Worm (Caenorhabditis elegans) whole organism, L4 larva: ENCODE results near the gene W02B3.4.

Experiments
- D1046.2 ChIP-seq: fragments of 200-800 bp; sonication (Bioruptor generic); IDR thresholded peaks from 2 replicates; pipeline ENCODE4 v1.3.6; 2022; ENCODE audit warnings: missing genetic modification characterization, missing compliant biosample characterization
- ama-1 ChIP-seq: fragments of 150-350 bp; optimal IDR thresholded peaks from 2 replicates; lab custom pipeline; 2014; ENCODE audit warnings: inconsistent platforms, mixed read lengths
- ceh-44 ChIP-seq: fragments of 200-800 bp; sonication (Bioruptor generic); IDR thresholded peaks from 2 replicates; pipeline ENCODE4 v1.3.6; 2022; ENCODE audit warnings: missing genetic modification reagents, missing genetic modification characterization, missing compliant biosample characterization
- ces-1 ChIP-seq: fragments of 150-350 bp; sonication (generic microtip); optimal IDR thresholded peaks from 4 replicates; lab custom pipeline; 2014; ENCODE audit warnings: missing biosample characterization, missing genetic modification reagents, missing genetic modification characterization
- gei-8 ChIP-seq: fragments of 200-800 bp; sonication (Bioruptor generic); optimal IDR thresholded peaks from 2 replicates; lab custom pipeline; 2018; ENCODE audit warnings: mild to moderate bottlenecking, missing genetic modification characterization, missing compliant biosample characterization
- lin-39 ChIP-seq: fragments of 150-350 bp; optimal IDR thresholded peaks from 2 replicates; lab custom pipeline; 2014; ENCODE audit warnings: missing biosample characterization, missing genetic modification reagents, missing genetic modification characterization
- lsy-2 ChIP-seq, 2 experiments: fragments of 150-350 bp in 1 of 2; sonication (generic microtip) in 1 of 2; optimal IDR thresholded peaks; 2 replicates each; lab custom pipeline; 2014 to 2017; ENCODE audit warnings: missing biosample characterization in 2 of 2, missing genetic modification characterization in 2 of 2
- mxl-2 ChIP-seq: fragments of 200-800 bp; sonication (Bioruptor generic); conservative IDR thresholded peaks from 2 replicates; pipeline ENCODE4 v1.3.6; 2022; ENCODE audit warnings: missing genetic modification reagents, missing genetic modification characterization, missing compliant biosample characterization
- nhr-10 ChIP-seq: fragments of 150-350 bp; optimal IDR thresholded peaks from 2 replicates; lab custom pipeline; 2014; ENCODE audit warnings: missing biosample characterization, missing genetic modification characterization
- nhr-76 ChIP-seq: fragments of 150-350 bp; optimal IDR thresholded peaks from 2 replicates; lab custom pipeline; 2014; ENCODE audit warnings: missing biosample characterization, missing genetic modification characterization
- pha-4 ChIP-seq, 2 experiments: fragments of 150-350 bp in 1 of 2; fragments of 200-800 bp in 1 of 2; sonication (Bioruptor generic) in 1 of 2; IDR thresholded peaks in 1 of 2; optimal IDR thresholded peaks in 1 of 2; 2 replicates each; pipeline versions ENCODE4 v1.3.6 to Lab custom; 2014 to 2022; ENCODE audit warnings: missing genetic modification characterization in 2 of 2, missing genetic modification reagents in 2 of 2, missing biosample characterization in 1 of 2, missing compliant biosample characterization in 1 of 2
- set-16 ChIP-seq: fragments of 200-800 bp; sonication (Bioruptor generic); IDR thresholded peaks from 2 replicates; pipeline ENCODE4 v1.3.6; 2022; ENCODE audit warnings: missing genetic modification reagents, missing genetic modification characterization, missing compliant biosample characterization
- unc-62 ChIP-seq, 3 experiments: fragments of 150-350 bp in 1 of 3; sonication (generic microtip); optimal IDR thresholded peaks in 2 of 3; peaks in 1 of 3; 1 replicate in 1 of 3; 2 replicates in 2 of 3; lab custom pipeline; 2014 to 2017; ENCODE audit warnings: missing biosample characterization in 3 of 3, missing genetic modification characterization in 3 of 3, missing genetic modification reagents in 3 of 3, missing genotype in 1 of 3

ce11 chrIII:688083-688482 lies 4.9 kb upstream of the W02B3.4 start:
- no peak for TF ChIP-seq pha-4 (GFP tag; IDR thresholded peaks at IDR 0.05; lab: Robert Waterston, UW)
- no peak for TF ChIP-seq pha-4 (tag; optimal IDR thresholded peaks at IDR 0.05; lab: Kevin White, UChicago)
- TF ChIP-seq nhr-76 (tag; lab: Kevin White, UChicago), result no peak
- no peak for TF ChIP-seq lsy-2 (tag; optimal IDR thresholded peaks at IDR 0.05; lab: Kevin White, UChicago)
- TF ChIP-seq ces-1 (GFP tag; lab: Kevin White, UChicago), result no peak
- peak in 1 of 2 experiments; percentile 74 for TF ChIP-seq unc-62 (GFP tag; optimal IDR thresholded peaks at IDR 0.05 in 1 of 2; lab: Kevin White, UChicago)
- TF ChIP-seq unc-62 (tag; optimal IDR thresholded peaks at IDR 0.05; lab: Kevin White, UChicago), result no peak
- TF ChIP-seq lin-39 (tag; lab: Kevin White, UChicago), result no peak
- TF ChIP-seq set-16 (GFP tag; lab: Robert Waterston, UW), result no peak
- TF ChIP-seq gei-8, result no peak
- no peak for TF ChIP-seq mxl-2 (GFP tag; lab: Robert Waterston, UW)
- TF ChIP-seq nhr-10 (tag; lab: Kevin White, UChicago), result no peak
- TF ChIP-seq ama-1 (lab: Kevin White, UChicago), result no peak
- TF ChIP-seq ceh-44 (GFP tag; lab: Robert Waterston, UW), result no peak
- no peak for TF ChIP-seq D1046.2 (GFP tag; lab: Robert Waterston, UW)
